Fruit fly (Drosophila melanogaster) Kc167 (cell line): ENCODE measurements around the gene RhoBTB.

Experiments
- Sin3A ChIP-seq: fragments of >200 bp; optimal IDR thresholded peaks from 2 replicates; lab custom pipeline; 2018; ENCODE audit warnings: missing external identifiers
- h ChIP-seq: fragments of >200 bp; optimal IDR thresholded peaks from 3 replicates; lab custom pipeline; 2018; ENCODE audit warnings: missing external identifiers
- insv ChIP-seq: fragments of >200 bp; optimal IDR thresholded peaks from 3 replicates; lab custom pipeline; 2018; ENCODE audit warnings: missing external identifiers
- psq ChIP-seq: fragments of >200 bp; optimal IDR thresholded peaks from 2 replicates; lab custom pipeline; 2017; ENCODE audit warnings: missing external identifiers
- ttk ChIP-seq: sonication (Bioruptor generic); optimal IDR thresholded peaks from 2 replicates; lab custom pipeline; 2017; ENCODE audit warnings: missing external identifiers

DNA sequence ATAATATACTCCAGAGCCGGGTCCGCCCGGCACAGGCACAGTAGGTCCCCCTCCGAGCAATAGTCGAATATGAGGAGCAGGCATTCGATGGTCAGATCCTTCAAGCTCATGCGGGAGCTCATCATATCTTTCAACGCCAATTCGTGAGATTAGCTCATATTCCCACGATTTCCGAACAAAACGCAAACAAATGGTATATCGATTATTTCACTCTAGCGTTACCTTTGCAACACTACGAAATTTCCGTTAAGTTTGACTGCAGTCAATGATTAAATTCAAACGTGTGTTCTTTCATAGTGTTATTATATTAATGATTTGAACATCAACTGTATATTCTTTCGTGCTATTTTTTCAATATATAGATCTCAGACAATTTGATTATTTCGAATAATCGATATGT, 17.3 kb downstream of the RhoBTB start, which contains the start of gene CG33969:
- TF ChIP-seq h (lab: Kevin White, UChicago) (no peak), insv (lab: Kevin White, UChicago) (no peak), psq (lab: Kevin White, UChicago) (no peak), Sin3A (lab: Kevin White, UChicago) (no peak), ttk (lab: Kevin White, UChicago) (no peak)
